Worm (Caenorhabditis elegans): ENCODE measurements around the gene Y56A3A.16.

Y56A3A.16 gene

ce11 chrIII:11933539-11933938, 19.4 kb upstream of the Y56A3A.16 start, which contains the start of gene dolk-1:
TSS of gene dolk-1 (minus strand) at chrIII:11933639.
- TF ChIP-seq cey-2 (tag; optimal IDR thresholded peaks at IDR 0.05; ENCODE audit: borderline replicate concordance, insufficient read depth) (no peak), T26A8.4 (GFP tag; IDR thresholded peaks at IDR 0.05) (0 out of 2 replicates have a peak, but pooled peaks have one; percentile 12)

DNA sequence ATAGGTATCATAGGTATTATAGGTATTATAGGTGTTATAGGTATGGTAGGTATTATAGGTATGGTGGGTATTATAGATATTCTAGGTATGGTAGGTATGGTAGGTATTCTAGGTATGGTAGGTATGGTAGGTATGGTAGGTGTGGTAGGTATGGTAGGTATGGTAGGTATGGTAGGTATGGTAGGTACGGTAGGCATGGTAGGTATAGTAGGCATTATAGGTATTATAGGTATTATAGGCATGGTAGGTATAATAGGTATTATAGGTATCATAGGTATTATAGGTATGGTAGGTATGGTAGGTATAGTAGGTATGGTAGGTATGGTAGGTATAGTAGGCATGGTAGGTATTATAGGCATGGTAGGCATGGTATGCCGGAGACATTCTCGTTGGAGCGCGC, 17.8 kb upstream of the Y56A3A.16 start:
- TF ChIP-seq ceh-28 (tag; optimal IDR thresholded peaks at IDR 0.05): no peak
- no peak for TF ChIP-seq hmg-1.1 (GFP tag; IDR thresholded peaks at IDR 0.05)
- TF ChIP-seq dmd-8 (GFP tag; IDR thresholded peaks at IDR 0.05): 0 out of 2 replicates have a peak, but pooled peaks have one; percentile 14
- TF ChIP-seq zip-11 (GFP tag; IDR thresholded peaks at IDR 0.05): 0 out of 2 replicates have a peak, but pooled peaks have one; percentile 12
- peak in 1 of 2 experiments; percentile 90 for TF ChIP-seq unc-62 (GFP tag; optimal IDR thresholded peaks at IDR 0.05 in 1 of 2)
- no peak for TF ChIP-seq unc-62 (tag; optimal IDR thresholded peaks at IDR 0.05)

ce11 chrIII:11930899-11931298, 16.8 kb upstream of the Y56A3A.16 start:
- TF ChIP-seq unc-62 (GFP tag; optimal IDR thresholded peaks at IDR 0.05 in 1 of 2) (peak in 1 of 2 experiments; percentile 90), unc-62 (tag; optimal IDR thresholded peaks at IDR 0.05) (no peak), snpc-1.2 (GFP tag; IDR thresholded peaks at IDR 0.05) (no peak), lin-29 (GFP tag; IDR thresholded peaks at IDR 0.05) (no peak), set-16 (GFP tag; IDR thresholded peaks at IDR 0.05) (0 out of 2 replicates have a peak, but pooled peaks have one; percentile 7)

DNA sequence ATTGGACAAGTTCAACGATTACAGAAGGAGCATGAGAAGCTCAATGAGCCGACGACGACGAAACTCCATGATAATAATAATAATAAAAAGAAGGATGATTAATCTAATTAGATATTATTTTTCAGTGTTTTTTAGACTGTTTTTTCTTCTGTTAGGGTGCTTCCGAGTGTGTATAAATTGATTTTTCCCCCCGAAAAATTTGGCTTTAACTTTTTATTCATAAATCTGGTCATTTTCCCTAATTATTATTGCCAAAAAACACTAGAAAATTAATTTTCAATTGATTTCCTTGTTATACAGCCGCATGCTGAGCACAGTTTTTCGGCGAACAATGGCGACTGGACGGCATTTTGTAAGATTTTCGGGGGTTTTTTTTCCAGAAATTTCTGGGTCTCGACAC, 9.5 kb upstream of the Y56A3A.16 start, which contains the start of gene nft-1:
TSS of gene nft-1 (plus strand) at position 301 of the 400 bp plus-strand sequence.
- no peak for TF ChIP-seq zag-1 (tag; optimal IDR thresholded peaks at IDR 0.05)
- no peak for TF ChIP-seq tag-97 (GFP tag; IDR thresholded peaks at IDR 0.05)
- no peak for TF ChIP-seq nhr-102 (tag; optimal IDR thresholded peaks at IDR 0.05)
- no peak for TF ChIP-seq nhr-11 (tag; optimal IDR thresholded peaks at IDR 0.05)
- TF ChIP-seq lin-15B (tag; optimal IDR thresholded peaks at IDR 0.05): no peak
- no peak for TF ChIP-seq ceh-62 (tag; optimal IDR thresholded peaks at IDR 0.05)
- TF ChIP-seq ztf-11 (tag; optimal IDR thresholded peaks at IDR 0.05): no peak

DNA sequence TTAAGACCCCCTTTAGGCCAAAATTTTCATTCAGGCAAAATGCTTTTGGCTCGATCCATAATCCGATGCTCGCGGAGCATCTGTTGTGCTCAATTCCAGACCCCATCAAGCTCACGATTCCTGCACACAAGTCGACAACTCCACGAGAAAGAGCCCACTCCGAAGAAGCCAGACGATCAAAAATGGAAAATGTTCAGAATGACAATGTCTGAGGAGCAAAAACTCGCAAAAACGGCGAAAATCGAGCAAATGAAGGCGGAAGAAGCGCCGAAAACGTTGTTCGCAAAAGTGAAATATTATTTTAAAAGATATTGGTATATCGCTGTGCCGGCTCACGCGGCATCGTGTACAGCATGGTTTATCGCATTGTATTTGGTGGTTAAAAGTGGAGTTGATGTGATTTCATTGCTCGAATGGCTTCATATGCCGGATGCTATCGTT, 7.6 kb upstream of the Y56A3A.16 start, which contains the start of gene Y56A3A.22:
TSS of gene Y56A3A.22 (plus strand) at position 35 of the 441 bp plus-strand sequence.
- no peak for TF ChIP-seq unc-39 (tag; optimal IDR thresholded peaks at IDR 0.05)
- peak; percentile 43; the same call in 1 of the 2 replicates for TF ChIP-seq Y48G9A.11 (GFP tag; IDR thresholded peaks at IDR 0.05)
- TF ChIP-seq zip-2 (tag; optimal IDR thresholded peaks at IDR 0.05): no peak
- no peak for TF ChIP-seq lir-3 (tag; optimal IDR thresholded peaks at IDR 0.05)
- TF ChIP-seq lsy-2 (tag; optimal IDR thresholded peaks at IDR 0.05): peak in 1 of 2 experiments; percentile 3
- no peak for TF ChIP-seq php-3 (GFP tag; IDR thresholded peaks at IDR 0.05)
- no peak for TF ChIP-seq ceh-28 (tag; optimal IDR thresholded peaks at IDR 0.05)
- TF ChIP-seq fos-1 (tag; optimal IDR thresholded peaks at IDR 0.05): no peak
- TF ChIP-seq mes-2 (tag; optimal IDR thresholded peaks at IDR 0.05; ENCODE audit: poor library complexity, severe bottlenecking): peak; percentile 51
- TF ChIP-seq F44E2.7 (GFP tag; IDR thresholded peaks at IDR 0.05): no peak
- peak; percentile 6 for TF ChIP-seq mxl-3 (GFP tag; optimal IDR thresholded peaks at IDR 0.05)
- TF ChIP-seq dmd-8 (GFP tag; IDR thresholded peaks at IDR 0.05): no peak
- no peak for TF ChIP-seq ceh-82 (tag; optimal IDR thresholded peaks at IDR 0.05)
- TF ChIP-seq mep-1 (tag; optimal IDR thresholded peaks at IDR 0.05): peak; percentile 22
- no peak for TF ChIP-seq unc-130 (GFP tag; optimal IDR thresholded peaks at IDR 0.05)
- TF ChIP-seq daf-12 (tag; optimal IDR thresholded peaks at IDR 0.05): no peak
- no peak for TF ChIP-seq ceh-32 (tag; optimal IDR thresholded peaks at IDR 0.05; ENCODE audit: poor library complexity)
- peak; percentile 55; the same call in 1 of the 2 replicates for TF ChIP-seq egl-43 (GFP tag; IDR thresholded peaks at IDR 0.05)
- TF ChIP-seq F26F4.8 (GFP tag; conservative IDR thresholded peaks at IDR 0.05): no peak
- TF ChIP-seq nhr-102 (tag; optimal IDR thresholded peaks at IDR 0.05): peak; percentile 74
- peak; percentile 44 for TF ChIP-seq rbr-2 (tag; optimal IDR thresholded peaks at IDR 0.05)
- TF ChIP-seq fkh-10 (GFP tag; optimal IDR thresholded peaks at IDR 0.05): no peak
- TF ChIP-seq dve-1 (tag; optimal IDR thresholded peaks at IDR 0.05; ENCODE audit: insufficient read depth): peak; percentile 43
- no peak for TF ChIP-seq Y105C5A.15 (GFP tag; IDR thresholded peaks at IDR 0.05)
- no peak for TF ChIP-seq pqm-1 (tag; optimal IDR thresholded peaks at IDR 0.05)
- TF ChIP-seq nhr-41 (GFP tag; IDR thresholded peaks at IDR 0.05): no peak
- TF ChIP-seq lin-15B (tag; optimal IDR thresholded peaks at IDR 0.05): no peak
- peak; percentile 39; the same call in 1 of the 2 replicates for TF ChIP-seq vab-7 (GFP tag; IDR thresholded peaks at IDR 0.05)
- TF ChIP-seq ZK337.2 (GFP tag; IDR thresholded peaks at IDR 0.05): no peak
- TF ChIP-seq nhr-111 (GFP tag; optimal IDR thresholded peaks at IDR 0.05): peak; percentile 65

Measured in whole organism, L4 larva.